Worm (Caenorhabditis elegans): Measurements from ENCODE around the gene dop-2.

Gene dop-2

DNA sequence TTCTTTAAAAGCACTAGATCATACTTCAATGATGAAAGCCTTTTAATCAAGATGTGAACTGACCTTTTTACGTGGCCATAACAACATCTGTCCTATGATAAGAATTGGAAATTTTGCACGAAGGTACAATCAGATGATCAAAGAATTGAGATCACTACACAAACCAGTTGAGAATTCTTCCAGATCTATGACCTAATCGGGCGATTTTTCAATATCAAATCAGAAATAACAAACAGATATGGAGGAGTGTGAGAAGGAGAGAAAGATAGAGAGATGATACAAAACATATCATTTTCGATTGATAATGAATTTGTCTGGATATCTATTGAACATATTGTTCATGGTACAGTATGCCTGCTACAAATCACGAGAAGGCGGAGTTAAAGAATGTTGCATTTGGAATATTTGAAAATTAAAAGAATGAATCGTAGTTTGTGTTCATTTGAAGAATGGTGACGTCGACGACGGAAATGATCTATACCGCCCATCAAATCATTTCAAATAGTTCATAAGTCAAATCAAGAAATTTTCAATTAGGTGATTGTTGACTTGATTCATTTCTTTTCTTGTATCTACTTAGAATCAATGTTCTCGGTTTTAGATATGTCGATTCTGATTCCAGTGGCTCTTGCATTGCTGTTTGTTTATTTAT lies 45.9 kb downstream of the dop-2 start, which contains the start of gene cyp-29A4:
Gene cyp-29A4, plus strand, starts transcription at position 602 of the 652 bp plus-strand sequence.
- no peak for TF ChIP-seq lin-40 (tag; optimal IDR thresholded peaks at IDR 0.05)
- no peak for TF ChIP-seq F39B2.1 (GFP tag; IDR thresholded peaks at IDR 0.05)
- TF ChIP-seq cebp-2 (GFP tag; IDR thresholded peaks at IDR 0.05), result no peak
- no peak for TF ChIP-seq Y53F4B.3 (GFP tag; IDR thresholded peaks at IDR 0.05)
- TF ChIP-seq tlf-1 (GFP tag; optimal IDR thresholded peaks at IDR 0.05), result no peak
- TF ChIP-seq nhr-27 (tag; optimal IDR thresholded peaks at IDR 0.05), result no peak
- no peak for TF ChIP-seq ZK185.1 (tag; optimal IDR thresholded peaks at IDR 0.05; ENCODE audit: poor library complexity, severe bottlenecking)
- TF ChIP-seq F57C9.4 (tag; optimal IDR thresholded peaks at IDR 0.05), result no peak
- TF ChIP-seq tbp1 (GFP tag; optimal IDR thresholded peaks at IDR 0.05), result no peak
- no peak for TF ChIP-seq rpc-1 (optimal IDR thresholded peaks at IDR 0.05)
- TF ChIP-seq rpc-1 (tag; optimal IDR thresholded peaks at IDR 0.05), result no peak
- no peak for TF ChIP-seq pha-4 (tag; optimal IDR thresholded peaks at IDR 0.05)
- no peak for TF ChIP-seq ceh-79 (tag; optimal IDR thresholded peaks at IDR 0.05)
- TF ChIP-seq Y67H2A.10 (GFP tag; conservative IDR thresholded peaks at IDR 0.05), result no peak
- TF ChIP-seq unc-130 (GFP tag; optimal IDR thresholded peaks at IDR 0.05), result no peak
- no peak for TF ChIP-seq B0019.2 (GFP tag; conservative IDR thresholded peaks at IDR 0.05)

ce11 chrV:9661514-9661913 lies 53.2 kb downstream of the dop-2 start, which contains the start of gene pitr-4:
Gene pitr-4 (minus strand): TSS chrV:9661614.
- TF ChIP-seq Y95B8A.8 (GFP tag; IDR thresholded peaks at IDR 0.05) (no peak), Y53G8AR.9 (GFP tag; conservative IDR thresholded peaks at IDR 0.05) (no peak), rec-8 (tag; optimal IDR thresholded peaks at IDR 0.05) (no peak), B0261.1 (tag; optimal IDR thresholded peaks at IDR 0.05) (no peak)

DNA sequence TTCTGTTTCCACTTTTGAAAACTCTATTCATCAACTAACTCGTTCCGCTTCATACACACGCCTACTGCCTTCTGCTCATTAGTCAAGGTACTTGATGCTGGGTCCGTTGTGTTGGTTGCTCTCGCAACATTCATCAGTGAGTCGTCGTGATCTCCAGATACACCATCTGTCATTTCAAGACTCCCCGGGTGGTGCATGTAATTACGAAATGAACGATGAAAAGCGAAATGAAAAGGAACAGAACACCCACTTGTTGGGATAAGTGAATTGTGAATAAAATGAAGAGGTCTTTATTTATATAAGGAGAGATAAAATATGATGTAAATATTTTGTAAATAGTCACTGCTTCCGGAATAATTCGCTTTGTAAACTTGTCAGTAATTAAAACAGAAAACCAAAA lies 55.6 kb downstream of the dop-2 start:
- no peak for TF ChIP-seq F22D6.2 (tag; optimal IDR thresholded peaks at IDR 0.05)
- TF ChIP-seq B0019.2 (GFP tag; conservative IDR thresholded peaks at IDR 0.05), result no peak

Measured in whole organism, young adult.